Worm (Caenorhabditis elegans) whole organism, L1 larva: ENCODE measurements around the gene gdi-1.

Source experiments
- C04F5.9 ChIP-seq: sonication (generic microtip); optimal IDR thresholded peaks from 2 replicates; lab custom pipeline; 2016; ENCODE audit warnings: missing genetic modification characterization, missing compliant biosample characterization
- C16A3.4 ChIP-seq: fragments of 150-350 bp; optimal IDR thresholded peaks from 2 replicates; lab custom pipeline; 2014; ENCODE audit warnings: missing biosample characterization, missing genetic modification characterization
- F16B12.6 ChIP-seq: fragments of 150-350 bp; optimal IDR thresholded peaks from 2 replicates; lab custom pipeline; 2014; ENCODE audit warnings: missing biosample characterization, missing genetic modification characterization
- aly-2 ChIP-seq: fragments of 150-350 bp; optimal IDR thresholded peaks from 2 replicates; lab custom pipeline; 2014; ENCODE audit warnings: missing biosample characterization, missing genetic modification characterization
- ama-1 ChIP-seq: fragments of 150-350 bp; optimal IDR thresholded peaks from 2 replicates; lab custom pipeline; 2014
- blmp-1 ChIP-seq: fragments of 150-350 bp; optimal IDR thresholded peaks from 2 replicates; lab custom pipeline; 2014; ENCODE audit warnings: missing biosample characterization, missing genetic modification characterization
- ceh-8 ChIP-seq: fragments of 200-800 bp; sonication (Bioruptor generic); optimal IDR thresholded peaks from 2 replicates; lab custom pipeline; 2018; ENCODE audit warnings: mild to moderate bottlenecking, missing genetic modification characterization, moderate library complexity, missing compliant biosample characterization
- ceh-82 ChIP-seq, 3 experiments: fragments of 150-350 bp in 1 of 3; sonication (generic microtip) in 2 of 3; optimal IDR thresholded peaks; 2 replicates each; lab custom pipeline; 2014 to 2017; ENCODE audit warnings: missing biosample characterization in 3 of 3, missing genetic modification characterization in 3 of 3
- dpl-1 ChIP-seq, 3 experiments: fragments of 150-350 bp in 2 of 3; sonication (generic microtip) in 1 of 3; optimal IDR thresholded peaks; 2 replicates each; lab custom pipeline; 2014 to 2017; ENCODE audit warnings: missing biosample characterization in 3 of 3, missing genetic modification characterization in 3 of 3, missing genetic modification reagents in 3 of 3
- dsc-1 ChIP-seq: sonication (generic microtip); optimal IDR thresholded peaks from 2 replicates; lab custom pipeline; 2016; ENCODE audit warnings: mild to moderate bottlenecking, missing genetic modification characterization, missing compliant biosample characterization
- efl-1 ChIP-seq, 4 experiments: fragments of 150-350 bp; optimal IDR thresholded peaks in 3 of 4; peaks in 1 of 4; 1 replicate in 1 of 4; 2 replicates in 3 of 4; lab custom pipeline; 2014; ENCODE audit warnings: missing biosample characterization in 2 of 4, missing genetic modification characterization in 2 of 4, missing genetic modification reagents in 2 of 4
- egl-13 ChIP-seq: sonication (generic microtip); optimal IDR thresholded peaks from 2 replicates; lab custom pipeline; 2016; ENCODE audit warnings: missing genotype, missing genetic modification reagents, missing genetic modification characterization, missing compliant biosample characterization
- elt-2 ChIP-seq: sonication (generic microtip); optimal IDR thresholded peaks from 2 replicates; lab custom pipeline; 2016; ENCODE audit warnings: missing genetic modification characterization, mild to moderate bottlenecking, inconsistent platforms, missing compliant biosample characterization, missing genetic modification reagents
- elt-3 ChIP-seq, 6 experiments: fragments of 150-350 bp in 1 of 6; sonication (generic microtip); optimal IDR thresholded peaks; 2 replicates each; lab custom pipeline; 2017 to 2018; ENCODE audit warnings: missing biosample characterization in 6 of 6, missing genetic modification characterization in 6 of 6, inconsistent platforms in 1 of 6
- fkh-10 ChIP-seq: sonication (generic microtip); optimal IDR thresholded peaks from 2 replicates; lab custom pipeline; 2017; ENCODE audit warnings: missing biosample characterization, missing genetic modification reagents, missing genetic modification characterization
- fkh-8 ChIP-seq: sonication (generic microtip); optimal IDR thresholded peaks from 2 replicates; lab custom pipeline; 2016; ENCODE audit warnings: mild to moderate bottlenecking, missing genetic modification characterization, missing compliant biosample characterization
- isw-1 ChIP-seq: fragments of 200-800 bp; sonication (Bioruptor generic); IDR thresholded peaks from 2 replicates; pipeline ENCODE4 v1.3.6; 2022; ENCODE audit warnings: missing genetic modification characterization, missing compliant biosample characterization
- jun-1 ChIP-seq: fragments of 150-350 bp; optimal IDR thresholded peaks from 2 replicates; lab custom pipeline; 2014; ENCODE audit warnings: missing biosample characterization, missing genetic modification reagents, missing genetic modification characterization
- lin-13 ChIP-seq: fragments of 150-350 bp; optimal IDR thresholded peaks from 2 replicates; lab custom pipeline; 2014; ENCODE audit warnings: missing biosample characterization, missing genetic modification reagents, missing genetic modification characterization
- lin-14 ChIP-seq: fragments of 200-800 bp; sonication (Bioruptor generic); optimal IDR thresholded peaks from 2 replicates; lab custom pipeline; 2018; ENCODE audit warnings: mild to moderate bottlenecking, missing genetic modification characterization, moderate library complexity, missing compliant biosample characterization
- lin-35 ChIP-seq, 2 experiments: fragments of 150-350 bp; optimal IDR thresholded peaks; 2 replicates each; lab custom pipeline; 2014; ENCODE audit warnings: missing biosample characterization in 2 of 2, missing genetic modification characterization in 2 of 2, missing genetic modification reagents in 2 of 2
- lir-3 ChIP-seq: sonication (generic microtip); optimal IDR thresholded peaks from 2 replicates; lab custom pipeline; 2016; ENCODE audit warnings: mild to moderate bottlenecking, missing genetic modification characterization, moderate library complexity, missing compliant biosample characterization; ENCODE audit not compliant: poor library complexity
- lsy-2 ChIP-seq, 2 experiments: fragments of 150-350 bp; optimal IDR thresholded peaks; 2 replicates each; lab custom pipeline; 2014; ENCODE audit warnings: missing biosample characterization in 2 of 2, missing genetic modification characterization in 2 of 2
- mab-9 ChIP-seq: fragments of 200-800 bp; sonication (Bioruptor generic); IDR thresholded peaks from 2 replicates; pipeline ENCODE4 v1.3.6; 2022; ENCODE audit warnings: missing genetic modification reagents, missing genetic modification characterization, missing compliant biosample characterization
- mdl-1 ChIP-seq, 2 experiments: fragments of 150-350 bp; optimal IDR thresholded peaks; 2 replicates each; lab custom pipeline; 2014 to 2017; ENCODE audit warnings: missing biosample characterization in 2 of 2, missing genetic modification characterization in 2 of 2, inconsistent platforms in 1 of 2
- mep-1 ChIP-seq: fragments of 150-350 bp; optimal IDR thresholded peaks from 2 replicates; lab custom pipeline; 2014; ENCODE audit warnings: missing biosample characterization, missing genetic modification characterization
- nhr-19 ChIP-seq: fragments of 200-800 bp; sonication (Bioruptor generic); conservative IDR thresholded peaks from 2 replicates; pipeline ENCODE4 v1.3.6; 2022; ENCODE audit warnings: missing genetic modification characterization, missing compliant biosample characterization
- nhr-20 ChIP-seq: sonication (generic microtip); optimal IDR thresholded peaks from 2 replicates; lab custom pipeline; 2016; ENCODE audit warnings: mild to moderate bottlenecking, missing genetic modification characterization, missing compliant biosample characterization
- nhr-47 ChIP-seq: sonication (generic microtip); optimal IDR thresholded peaks from 2 replicates; lab custom pipeline; 2016; ENCODE audit warnings: mild to moderate bottlenecking, missing genetic modification characterization, moderate library complexity, missing compliant biosample characterization
- nhr-71 ChIP-seq: sonication (generic microtip); optimal IDR thresholded peaks from 2 replicates; lab custom pipeline; 2016; ENCODE audit warnings: mild to moderate bottlenecking, missing genetic modification characterization, moderate library complexity, missing compliant biosample characterization
- nhr-85 ChIP-seq: sonication (generic microtip); peaks from one replicate; lab custom pipeline; 2016; ENCODE audit warnings: missing genetic modification characterization, inconsistent platforms, missing compliant biosample characterization
- nhr-90 ChIP-seq: sonication (generic microtip); optimal IDR thresholded peaks from 2 replicates; lab custom pipeline; 2016; ENCODE audit warnings: mild to moderate bottlenecking, missing genetic modification characterization, missing compliant biosample characterization; ENCODE audit not compliant: poor library complexity
- pag-3 ChIP-seq: sonication (generic microtip); optimal IDR thresholded peaks from 2 replicates; lab custom pipeline; 2017; ENCODE audit warnings: missing genetic modification characterization, mild to moderate bottlenecking, missing compliant biosample characterization, antibody characterized with exemption, borderline replicate concordance; ENCODE audit not compliant: insufficient read depth
- rnt-1 ChIP-seq: sonication (generic microtip); optimal IDR thresholded peaks from 2 replicates; lab custom pipeline; 2016; ENCODE audit warnings: mild to moderate bottlenecking, missing genetic modification characterization, moderate library complexity, missing compliant biosample characterization
- skn-1 ChIP-seq: fragments of 150-350 bp; optimal IDR thresholded peaks from 2 replicates; lab custom pipeline; 2014; ENCODE audit warnings: missing biosample characterization, missing genetic modification characterization
- snpc-4 ChIP-seq: fragments of 150-350 bp; optimal IDR thresholded peaks from 2 replicates; lab custom pipeline; 2014; ENCODE audit warnings: missing biosample characterization, missing genetic modification characterization
- snu-23 ChIP-seq: sonication (generic microtip); optimal IDR thresholded peaks from 2 replicates; lab custom pipeline; 2016; ENCODE audit warnings: missing genetic modification characterization, missing compliant biosample characterization
- swsn-7 ChIP-seq: sonication (generic microtip); optimal IDR thresholded peaks from 2 replicates; lab custom pipeline; 2016; ENCODE audit warnings: missing genetic modification characterization, missing compliant biosample characterization
- tbx-2 ChIP-seq: sonication (generic microtip); optimal IDR thresholded peaks from 2 replicates; lab custom pipeline; 2016; ENCODE audit warnings: missing genetic modification characterization, missing compliant biosample characterization
- unc-86 ChIP-seq: sonication (generic microtip); optimal IDR thresholded peaks from 2 replicates; lab custom pipeline; 2016; ENCODE audit warnings: missing genetic modification characterization, missing compliant biosample characterization
- xbp-1 ChIP-seq: sonication (generic microtip); optimal IDR thresholded peaks from 2 replicates; lab custom pipeline; 2016; ENCODE audit warnings: missing genetic modification characterization, missing compliant biosample characterization
- zag-1 ChIP-seq: fragments of 150-350 bp; optimal IDR thresholded peaks from 2 replicates; lab custom pipeline; 2014; ENCODE audit warnings: missing biosample characterization, missing genetic modification characterization

Gene gdi-1

ce11 chrIV:14763938-14764718, 28.6 kb downstream of the gdi-1 start (continued):
- TF ChIP-seq aly-2 (tag; lab: Kevin White, UChicago): no peak
- peak in 1 of 2 experiments; percentile 1 for TF ChIP-seq lsy-2 (tag; optimal IDR thresholded peaks at IDR 0.05; lab: Kevin White, UChicago)
- TF ChIP-seq, all 84 proteins: peak for 9

- peak; percentile 39 for TF ChIP-seq dsc-1 (tag; lab: Kevin White, UChicago)
- TF ChIP-seq mdl-1 (tag; optimal IDR thresholded peaks at IDR 0.05; lab: Kevin White, UChicago): peak in 1 of 2 experiments; percentile 80
- TF ChIP-seq xbp-1 (tag; lab: Kevin White, UChicago): peak; percentile 62
- TF ChIP-seq jun-1 (tag; lab: Kevin White, UChicago): peak; percentile 2
- TF ChIP-seq ceh-82 (tag; optimal IDR thresholded peaks at IDR 0.05; lab: Kevin White, UChicago): peak in 1 of 3 experiments; percentile 34
- peak; percentile 50 for TF ChIP-seq unc-86 (tag; lab: Kevin White, UChicago)
- peak in 1 of 6 experiments; percentile 28 for TF ChIP-seq elt-3 (tag; optimal IDR thresholded peaks at IDR 0.05; lab: Kevin White, UChicago)
- peak; percentile 28 for TF ChIP-seq nhr-90
- TF ChIP-seq snpc-4: peak; percentile 13
- TF ChIP-seq lsy-2 (tag; optimal IDR thresholded peaks at IDR 0.05; lab: Kevin White, UChicago): peak; percentile 61 to 77
- TF ChIP-seq C16A3.4 (tag; lab: Kevin White, UChicago): peak; percentile 51
- TF ChIP-seq nhr-85 (tag; lab: Kevin White, UChicago): peak; percentile 77
- TF ChIP-seq lin-14 (GFP tag; lab: Kevin White, UChicago): peak; percentile 89
- peak; percentile 50 to 55 for TF ChIP-seq efl-1 (optimal IDR thresholded peaks at IDR 0.05; lab: Kevin White, UChicago)
- TF ChIP-seq efl-1 (GFP tag; optimal IDR thresholded peaks at IDR 0.05 in 1 of 2; lab: Kevin White, UChicago): peak; percentile 44 to 92
- peak; percentile 64 for TF ChIP-seq mep-1
- TF ChIP-seq nhr-71 (tag; lab: Kevin White, UChicago): peak; percentile 89
- peak; percentile 44; the same call in 1 of the 2 replicates for TF ChIP-seq mab-9 (GFP tag; lab: Robert Waterston, UW)
- peak; percentile 24 for TF ChIP-seq skn-1
- TF ChIP-seq nhr-19 (GFP tag; lab: Robert Waterston, UW): peak; percentile 69
- peak; percentile 60 for TF ChIP-seq isw-1
- TF ChIP-seq blmp-1: peak; percentile 72
- peak; percentile 57 for TF ChIP-seq swsn-7 (tag; lab: Kevin White, UChicago)
- peak; percentile 47 for TF ChIP-seq lir-3 (tag; lab: Kevin White, UChicago)
- peak; percentile 72 for TF ChIP-seq fkh-8 (tag; lab: Kevin White, UChicago)
- peak; percentile 57 for TF ChIP-seq ama-1 (lab: Kevin White, UChicago)
- TF ChIP-seq snu-23 (GFP tag; lab: Kevin White, UChicago): peak; percentile 77
- peak; percentile 71 for TF ChIP-seq nhr-47 (tag; lab: Kevin White, UChicago)
- peak; percentile 57 for TF ChIP-seq rnt-1
- TF ChIP-seq dpl-1 (GFP tag; optimal IDR thresholded peaks at IDR 0.05; lab: Kevin White, UChicago): peak; percentile 19 to 35 (median 32)
- peak; percentile 80 for TF ChIP-seq nhr-20 (tag; lab: Kevin White, UChicago)
- peak; percentile 48 for TF ChIP-seq lin-13
- TF ChIP-seq tbx-2: peak; percentile 61
- TF ChIP-seq egl-13 (tag; lab: Kevin White, UChicago): peak; percentile 22
- TF ChIP-seq lin-35 (GFP tag; optimal IDR thresholded peaks at IDR 0.05; lab: Kevin White, UChicago): peak; percentile 50 to 79
- peak; percentile 47 for TF ChIP-seq elt-2 (tag; lab: Kevin White, UChicago)
Measured at ce11 chrIV:14763348-14763747, 29.3 kb downstream of the gdi-1 start.

ce11 chrIV:14760845-14761244, 31.8 kb downstream of the gdi-1 start, which contains the start of gene ptp-5.2:
TSS of gene ptp-5.2 (minus strand) at chrIV:14760945.
- no peak for TF ChIP-seq pag-3 (tag; lab: Kevin White, UChicago)
- no peak for TF ChIP-seq ama-1 (lab: Kevin White, UChicago)
- TF ChIP-seq zag-1 (tag; lab: Kevin White, UChicago): no peak
- TF ChIP-seq fkh-10 (GFP tag; lab: Kevin White, UChicago): no peak
- no peak for TF ChIP-seq ceh-8
- TF ChIP-seq C04F5.9 (tag; lab: Kevin White, UChicago): no peak
- no peak for TF ChIP-seq fkh-8 (tag; lab: Kevin White, UChicago)
- TF ChIP-seq lin-35 (GFP tag; optimal IDR thresholded peaks at IDR 0.05; lab: Kevin White, UChicago): no peak
- TF ChIP-seq F16B12.6 (tag; lab: Kevin White, UChicago): no peak
- no peak for TF ChIP-seq lsy-2 (tag; optimal IDR thresholded peaks at IDR 0.05; lab: Kevin White, UChicago)
